Fruit fly (Drosophila melanogaster) whole organism, wandering third instar larva: Measurements from ENCODE around the gene CG3558.
A peak's percentile ranks its signal among the peaks of the same experiment; 100 is the strongest.

Source experiments
- Hr78 ChIP-seq: fragments of >200 bp; optimal IDR thresholded peaks from 2 replicates; lab custom pipeline; 2017; ENCODE audit warnings: missing biosample characterization, missing genetic modification characterization
- brk ChIP-seq: fragments of 200-800 bp; sonication (Bioruptor generic); optimal IDR thresholded peaks from 2 replicates; lab custom pipeline; 2016; ENCODE audit warnings: missing biosample characterization, mild to moderate bottlenecking, missing genetic modification characterization
- dl ChIP-seq, 2 experiments: fragments of 175-275, 200-275 bp in 1 of 2; fragments of 200-275 bp in 1 of 2; sonication (Bioruptor generic); optimal IDR thresholded peaks; lab custom pipeline; 2018; ENCODE audit warnings: mild to moderate bottlenecking in 2 of 2, missing biosample characterization in 2 of 2, missing genetic modification characterization in 2 of 2, moderate library complexity in 2 of 2; ENCODE audit not compliant: partially characterized antibody in 2 of 2, insufficient read depth in 1 of 2
- foxo ChIP-seq, 2 experiments: fragments of 200-800 bp; sonication (Bioruptor generic); optimal IDR thresholded peaks; 2 replicates in 1 of 2; 3 replicates in 1 of 2; lab custom pipeline; 2016 to 2017; ENCODE audit warnings: missing biosample characterization in 2 of 2, missing genetic modification characterization in 2 of 2
- lola ChIP-seq: fragments of >200 bp; optimal IDR thresholded peaks from 2 replicates; lab custom pipeline; 2017; ENCODE audit warnings: missing biosample characterization, missing genetic modification characterization
- sv ChIP-seq: fragments of 200-800 bp; sonication (Bioruptor generic); optimal IDR thresholded peaks from 3 replicates; lab custom pipeline; 2016; ENCODE audit warnings: missing biosample characterization, missing genetic modification characterization

DNA sequence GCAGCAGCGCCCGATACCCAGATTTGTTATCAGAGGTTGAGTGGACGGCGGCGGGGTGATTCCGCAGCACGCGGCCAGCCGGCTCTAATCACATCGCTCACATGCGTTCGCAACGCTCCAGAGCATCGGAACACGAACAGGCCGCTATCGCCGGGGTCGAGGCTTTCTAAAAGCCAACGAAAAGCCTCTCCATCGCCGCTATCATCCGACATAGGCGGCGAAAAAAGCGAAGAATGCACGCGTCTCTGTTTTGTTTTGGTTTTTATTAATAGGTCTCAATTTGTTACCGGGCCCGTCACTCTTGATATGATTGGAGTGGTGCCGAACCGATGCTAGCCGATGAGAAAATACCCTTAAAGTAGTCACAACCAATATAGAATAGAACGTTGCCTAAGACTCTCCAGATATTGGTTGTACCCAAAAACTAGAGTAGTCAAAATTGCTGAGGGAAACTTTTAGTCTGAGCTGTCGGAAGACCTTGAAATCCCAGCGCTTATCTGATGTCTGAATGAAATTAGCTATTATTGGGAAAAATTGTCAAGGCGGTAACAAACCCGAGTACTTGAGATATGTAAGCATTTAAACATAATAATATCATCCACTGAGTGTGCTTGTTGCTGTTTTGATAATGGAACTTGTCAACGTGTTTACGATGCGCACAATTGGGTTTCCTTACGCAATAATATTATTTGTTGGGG, 49.4 kb downstream of the CG3558 start, which contains the start of gene CG17261:
- peak in 1 of 2 experiments; percentile 73 for TF ChIP-seq foxo (GFP tag; optimal IDR thresholded peaks at IDR 0.05; lab: Kevin White, UChicago)
- no peak for TF ChIP-seq Hr78
- no peak for TF ChIP-seq lola (GFP tag; lab: Kevin White, UChicago)
- TF ChIP-seq dl (GFP tag; optimal IDR thresholded peaks at IDR 0.05; lab: Kevin White, UChicago; ENCODE audit: insufficient read depth in 1 of 2, partially characterized antibody in 2 of 2), result no peak
- TF ChIP-seq brk, result no peak
- TF ChIP-seq sv, result no peak
